Fruit fly (Drosophila melanogaster) Kc167 (cell line): ENCODE results near the gene CG32271.

Experiments
- Myc ChIP-seq: fragments of >200 bp; optimal IDR thresholded peaks from 2 replicates; lab custom pipeline; 2017; ENCODE audit warnings: missing external identifiers
- h ChIP-seq: fragments of >200 bp; optimal IDR thresholded peaks from 3 replicates; lab custom pipeline; 2018; ENCODE audit warnings: missing external identifiers
- psq ChIP-seq: fragments of >200 bp; optimal IDR thresholded peaks from 2 replicates; lab custom pipeline; 2017; ENCODE audit warnings: missing external identifiers

dm6 chr3L:3177872-3178271 is 25.1 kb downstream of the CG32271 start:
- TF ChIP-seq psq (lab: Kevin White, UChicago) (no peak), Myc (lab: Kevin White, UChicago) (no peak), h (no peak)
